Fruit fly (Drosophila melanogaster): Measurements from ENCODE around the gene CG8838.
A peak's percentile ranks its signal among the peaks of the same experiment; 100 is the strongest.

Gene CG8838

dm6 chr2L:3345763-3346482 is 11.5 kb upstream of the CG8838 start (continued):
- TF ChIP-seq crol (GFP tag; IDR thresholded peaks at IDR 0.05) (peak; percentile 95), CG1529 (GFP tag; optimal IDR thresholded peaks at IDR 0.05) (peak; percentile 24), CG1832 (GFP tag; optimal IDR thresholded peaks at IDR 0.05) (peak; percentile 20), CG10979 (tag; optimal IDR thresholded peaks at IDR 0.05) (peak; percentile 15), sqz (GFP tag; optimal IDR thresholded peaks at IDR 0.05) (peak; percentile 58), CG17361 (GFP tag; IDR thresholded peaks at IDR 0.05) (0 out of 3 replicates have a peak, but pooled peaks have one; percentile 13), CG32532 (GFP tag; IDR thresholded peaks at IDR 0.05) (0 out of 2 replicates have a peak, but pooled peaks have one; percentile 21), CG2678 (tag; optimal IDR thresholded peaks at IDR 0.05) (peak; percentile 6), CG11085 (GFP tag; IDR thresholded peaks at IDR 0.05) (no peak), CG18262 (tag; optimal IDR thresholded peaks at IDR 0.05) (peak; percentile 1), cwo (GFP tag; optimal IDR thresholded peaks at IDR 0.05) (peak; percentile 52), Blimp-1 (GFP tag; optimal IDR thresholded peaks at IDR 0.05) (peak; percentile 81), psq (GFP tag; optimal IDR thresholded peaks at IDR 0.05) (peak; percentile 59), CG2202 (tag; optimal IDR thresholded peaks at IDR 0.05) (peak; percentile 7), CG11456 (GFP tag; IDR thresholded peaks at IDR 0.05) (0 out of 3 replicates have a peak, but pooled peaks have one; percentile 5), CG2875 (GFP tag; optimal IDR thresholded peaks at IDR 0.05) (peak; percentile 13), lbe (GFP tag; optimal IDR thresholded peaks at IDR 0.05) (peak; percentile 90), bsh (GFP tag; optimal IDR thresholded peaks at IDR 0.05) (peak; percentile 54 to 69), cad (GFP tag; optimal IDR thresholded peaks at IDR 0.05) (no peak), Dp (GFP tag; optimal IDR thresholded peaks at IDR 0.05) (no peak), so (GFP tag; IDR thresholded peaks at IDR 0.05) (0 out of 3 replicates have a peak, but pooled peaks have one; percentile 41), corto (GFP tag; optimal IDR thresholded peaks at IDR 0.05) (peak; percentile 91), otp (GFP tag; IDR thresholded peaks at IDR 0.05) (no peak), CG14965 (GFP tag; optimal IDR thresholded peaks at IDR 0.05; ENCODE audit: borderline replicate concordance) (no peak), CG6689 (GFP tag; IDR thresholded peaks at IDR 0.05) (0 out of 2 replicates have a peak, but pooled peaks have one; percentile 21), az2 (GFP tag; optimal IDR thresholded peaks at IDR 0.05) (peak; percentile 14), Adf1 (GFP tag; IDR thresholded peaks at IDR 0.05) (peak; percentile 74), CG10366 (GFP tag; IDR thresholded peaks at IDR 0.05) (peak; percentile 35; the same call in 1 of the 2 replicates), CG31224 (GFP tag; IDR thresholded peaks at IDR 0.05) (0 out of 2 replicates have a peak, but pooled peaks have one; percentile 20), CG8359 (GFP tag; optimal IDR thresholded peaks at IDR 0.05; ENCODE audit: borderline replicate concordance) (no peak), CG18599 (GFP tag; optimal IDR thresholded peaks at IDR 0.05) (peak; percentile 5), CG10543 (GFP tag; optimal IDR thresholded peaks at IDR 0.05) (no peak), CG2712 (tag; optimal IDR thresholded peaks at IDR 0.05) (peak; percentile 19), lola (GFP tag; optimal IDR thresholded peaks at IDR 0.05) (peak in 1 of 3 experiments; percentile 14), CG18764 (GFP tag; optimal IDR thresholded peaks at IDR 0.05) (no peak), CG11504 (tag; optimal IDR thresholded peaks at IDR 0.05) (peak; percentile 31), kni (GFP tag; optimal IDR thresholded peaks at IDR 0.05) (peak; percentile 3), CG3407 (GFP tag; optimal IDR thresholded peaks at IDR 0.05) (peak; percentile 11), prd (optimal IDR thresholded peaks at IDR 0.05) (no peak), prd (GFP tag; IDR thresholded peaks at IDR 0.05) (peak; percentile 42; the same call in 1 of the 3 replicates), Xrp1 (GFP tag; IDR thresholded peaks at IDR 0.05) (peak; percentile 40; the same call in 1 of the 2 replicates), Ets65A (GFP tag) (peak; percentile 68), CG8944 (GFP tag; optimal IDR thresholded peaks at IDR 0.05) (no peak), slbo (GFP tag; IDR thresholded peaks at IDR 0.05) (0 out of 2 replicates have a peak, but pooled peaks have one; percentile 15), pita (GFP tag; optimal IDR thresholded peaks at IDR 0.05) (no peak), CG32772 (GFP tag; IDR thresholded peaks at IDR 0.05) (peak; percentile 27; the same call in 1 of the 2 replicates), ap (GFP tag; IDR thresholded peaks at IDR 0.05) (0 out of 2 replicates have a peak, but pooled peaks have one; percentile 30), HLHmδ (GFP tag; optimal IDR thresholded peaks at IDR 0.05) (peak; percentile 54)

Data from whole organism, embryonic.